Fruit fly (Drosophila melanogaster) whole organism, wandering third instar larva: ENCODE measurements around the gene Fkbp39.

Source experiments
- CG9705 ChIP-seq: fragments of 200-800 bp; sonication (Bioruptor generic); optimal IDR thresholded peaks from 2 replicates; lab custom pipeline; 2018; ENCODE audit warnings: missing biosample characterization, mild to moderate bottlenecking, missing genetic modification characterization
- CrebA ChIP-seq: fragments of 200-800 bp; sonication (Bioruptor generic); optimal IDR thresholded peaks from 2 replicates; lab custom pipeline; 2016; ENCODE audit warnings: missing biosample characterization, mild to moderate bottlenecking, missing genetic modification characterization, borderline replicate concordance
- Dfd ChIP-seq: fragments of >200 bp; optimal IDR thresholded peaks from 2 replicates; lab custom pipeline; 2017; ENCODE audit warnings: missing biosample characterization, missing genetic modification characterization
- Dif ChIP-seq: fragments of 200-275, 200-300 bp; sonication (Bioruptor generic); optimal IDR thresholded peaks from 2 replicates; lab custom pipeline; 2018; ENCODE audit warnings: missing biosample characterization, missing genetic modification characterization; ENCODE audit not compliant: partially characterized antibody
- GATAd ChIP-seq: sonication (Bioruptor generic); optimal IDR thresholded peaks from 2 replicates; lab custom pipeline; 2016; ENCODE audit warnings: missing biosample characterization, missing genetic modification characterization
- HLH106 ChIP-seq: fragments of 200-800 bp; optimal IDR thresholded peaks from 3 replicates; lab custom pipeline; 2019; ENCODE audit warnings: missing biosample characterization, mild to moderate bottlenecking, missing genetic modification characterization, moderate library complexity
- Hr78 ChIP-seq: fragments of >200 bp; optimal IDR thresholded peaks from 2 replicates; lab custom pipeline; 2017; ENCODE audit warnings: missing biosample characterization, missing genetic modification characterization
- Hr83 ChIP-seq: fragments of 200-300 bp; sonication (Bioruptor generic); optimal IDR thresholded peaks from 2 replicates; lab custom pipeline; 2016; ENCODE audit warnings: missing biosample characterization, mild to moderate bottlenecking, missing genetic modification characterization, moderate library complexity; ENCODE audit not compliant: poor library complexity, severe bottlenecking
- Jra ChIP-seq: sonication (Bioruptor generic); optimal IDR thresholded peaks from 2 replicates; lab custom pipeline; 2016; ENCODE audit warnings: missing biosample characterization, missing genetic modification characterization
- Mio ChIP-seq: sonication (Bioruptor generic); optimal IDR thresholded peaks from 2 replicates; lab custom pipeline; 2016; ENCODE audit warnings: missing biosample characterization, missing genetic modification characterization
- Myc ChIP-seq: fragments of >200 bp; optimal IDR thresholded peaks from 2 replicates; lab custom pipeline; 2017
- N ChIP-seq: fragments of >200 bp; optimal IDR thresholded peaks from 2 replicates; lab custom pipeline; 2018; ENCODE audit warnings: missing biosample characterization, missing external identifiers, missing genetic modification characterization
- OdsH ChIP-seq: fragments of 200-800 bp; sonication (Bioruptor generic); optimal IDR thresholded peaks from 2 replicates; lab custom pipeline; 2016; ENCODE audit warnings: missing biosample characterization, mild to moderate bottlenecking, missing genetic modification characterization
- Rel ChIP-seq, 2 experiments: fragments of 200-800 bp; sonication (Bioruptor generic) in 1 of 2; optimal IDR thresholded peaks; 2 replicates in 1 of 2; 3 replicates in 1 of 2; lab custom pipeline; 2016 to 2019; ENCODE audit warnings: mild to moderate bottlenecking in 2 of 2, missing biosample characterization in 2 of 2, missing genetic modification characterization in 2 of 2, moderate library complexity in 1 of 2
- Sp1 ChIP-seq: fragments of 200-800 bp; sonication (Bioruptor generic); optimal IDR thresholded peaks from 3 replicates; lab custom pipeline; 2019; ENCODE audit warnings: missing biosample characterization, mild to moderate bottlenecking, missing genetic modification characterization, moderate library complexity
- Vsx2 ChIP-seq: fragments of 200-300, 225-300 bp; sonication (Bioruptor generic); optimal IDR thresholded peaks from 2 replicates; lab custom pipeline; 2018; ENCODE audit warnings: missing biosample characterization, missing genetic modification characterization; ENCODE audit not compliant: partially characterized antibody
- br ChIP-seq: fragments of 200-800 bp; sonication (Bioruptor generic); optimal IDR thresholded peaks from 2 replicates; lab custom pipeline; 2016; ENCODE audit warnings: missing biosample characterization, missing genetic modification characterization
- brk ChIP-seq: fragments of 200-800 bp; sonication (Bioruptor generic); optimal IDR thresholded peaks from 2 replicates; lab custom pipeline; 2016; ENCODE audit warnings: missing biosample characterization, mild to moderate bottlenecking, missing genetic modification characterization
- dl ChIP-seq, 2 experiments: fragments of 175-275, 200-275 bp in 1 of 2; fragments of 200-275 bp in 1 of 2; sonication (Bioruptor generic); optimal IDR thresholded peaks; lab custom pipeline; 2018; ENCODE audit warnings: mild to moderate bottlenecking in 2 of 2, missing biosample characterization in 2 of 2, missing genetic modification characterization in 2 of 2, moderate library complexity in 2 of 2; ENCODE audit not compliant: partially characterized antibody in 2 of 2, insufficient read depth in 1 of 2
- ey ChIP-seq: fragments of 200-800 bp; sonication (Bioruptor generic); optimal IDR thresholded peaks from 2 replicates; lab custom pipeline; 2016; ENCODE audit warnings: missing biosample characterization, missing genetic modification characterization
- foxo ChIP-seq, 2 experiments: fragments of 200-800 bp; sonication (Bioruptor generic); optimal IDR thresholded peaks; 2 replicates in 1 of 2; 3 replicates in 1 of 2; lab custom pipeline; 2016 to 2017; ENCODE audit warnings: missing biosample characterization in 2 of 2, missing genetic modification characterization in 2 of 2
- fru ChIP-seq: fragments of 200-800 bp; sonication (Bioruptor generic); optimal IDR thresholded peaks from 3 replicates; lab custom pipeline; 2016; ENCODE audit warnings: missing biosample characterization, mild to moderate bottlenecking, missing genetic modification characterization
- h ChIP-seq: fragments of 200-800 bp; sonication (Bioruptor generic); optimal IDR thresholded peaks from 3 replicates; lab custom pipeline; 2016; ENCODE audit warnings: missing biosample characterization, mild to moderate bottlenecking, missing genetic modification characterization
- jim ChIP-seq: fragments of 175-275, 200-325 bp; sonication (Bioruptor generic); optimal IDR thresholded peaks from 2 replicates; lab custom pipeline; 2016; ENCODE audit warnings: missing biosample characterization, mild to moderate bottlenecking, missing genetic modification characterization
- lola ChIP-seq: fragments of >200 bp; optimal IDR thresholded peaks from 2 replicates; lab custom pipeline; 2017; ENCODE audit warnings: missing biosample characterization, missing genetic modification characterization
- pan ChIP-seq: fragments of >200 bp; optimal IDR thresholded peaks from 2 replicates; lab custom pipeline; 2017
- psq ChIP-seq: fragments of 200-800 bp; sonication (Bioruptor generic); optimal IDR thresholded peaks from 3 replicates; lab custom pipeline; 2017; ENCODE audit warnings: missing biosample characterization, mild to moderate bottlenecking, missing genetic modification characterization, moderate library complexity
- rgr ChIP-seq: fragments of 200-800 bp; sonication (Bioruptor generic); optimal IDR thresholded peaks from 3 replicates; lab custom pipeline; 2016; ENCODE audit warnings: missing biosample characterization, mild to moderate bottlenecking, missing genetic modification characterization
- sv ChIP-seq: fragments of 200-800 bp; sonication (Bioruptor generic); optimal IDR thresholded peaks from 3 replicates; lab custom pipeline; 2016; ENCODE audit warnings: missing biosample characterization, missing genetic modification characterization
- usp ChIP-seq: fragments of >200 bp; optimal IDR thresholded peaks from 2 replicates; lab custom pipeline; 2017; ENCODE audit warnings: missing biosample characterization, missing genetic modification characterization
- woc ChIP-seq: sonication (Bioruptor generic); optimal IDR thresholded peaks from 2 replicates; lab custom pipeline; 2016; ENCODE audit warnings: missing biosample characterization, mild to moderate bottlenecking, missing genetic modification characterization

Gene Fkbp39

dm6 chr3R:15297904-15298303 lies 35.0 kb downstream of the Fkbp39 start (continued):
- TF ChIP-seq Hr78, result no peak

dm6 chr3R:15293878-15294350 lies 39.0 kb downstream of the Fkbp39 start:
- TF ChIP-seq N (GFP tag; lab: Kevin White, UChicago) (no peak), woc (peak; percentile 55), dl (GFP tag; optimal IDR thresholded peaks at IDR 0.05; lab: Kevin White, UChicago; ENCODE audit: insufficient read depth in 1 of 2, partially characterized antibody in 2 of 2) (no peak)

DNA sequence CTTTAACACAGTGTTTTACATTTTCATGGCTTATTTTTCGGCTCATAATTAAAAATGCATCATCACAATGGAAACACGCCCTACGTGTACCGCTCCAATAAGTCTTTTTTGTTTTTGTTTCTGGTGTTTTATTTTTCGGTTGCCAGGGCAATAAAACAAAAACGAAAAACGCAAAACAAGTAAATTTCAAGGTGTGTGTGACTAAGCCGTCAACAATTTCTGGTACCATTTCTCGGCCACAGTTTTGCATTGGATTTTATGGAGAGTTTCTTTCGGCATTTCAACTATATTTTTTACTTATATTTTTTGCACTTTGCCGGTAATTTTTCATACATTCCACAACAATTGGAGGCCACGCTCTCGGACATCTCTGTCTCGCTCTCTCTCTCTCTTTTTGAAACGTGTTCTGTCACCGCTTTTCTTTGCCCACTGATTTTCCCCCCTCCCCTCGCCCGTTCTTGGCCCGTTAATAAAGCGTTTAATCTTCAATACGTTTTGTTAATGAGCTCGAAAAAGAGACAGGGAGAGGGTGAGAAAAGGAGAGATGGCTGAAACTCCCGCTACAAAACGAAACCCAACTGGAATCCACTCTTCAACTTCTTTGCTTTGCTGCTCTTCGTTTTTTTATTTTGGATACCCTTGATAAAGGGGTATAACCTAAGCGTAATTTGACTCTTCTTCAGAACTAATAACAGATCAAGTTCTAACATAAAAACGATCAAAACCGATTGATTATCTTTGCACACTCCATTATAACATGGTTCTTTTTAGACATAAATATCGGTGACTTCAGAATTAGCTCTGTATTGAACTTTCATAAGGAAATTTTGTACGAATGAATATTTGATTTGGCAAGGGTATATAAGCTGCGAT lies 39.7 kb downstream of the Fkbp39 start:
- TF ChIP-seq Rel (GFP tag; optimal IDR thresholded peaks at IDR 0.05; lab: Kevin White, UChicago) (peak; percentile 13), Rel (tag; optimal IDR thresholded peaks at IDR 0.05; lab: Kevin White, UChicago) (no peak), CrebA (no peak), Hr78 (no peak), rgr (no peak), Jra (GFP tag; lab: Kevin White, UChicago) (no peak), OdsH (GFP tag; lab: Kevin White, UChicago) (peak; percentile 56), psq (GFP tag; lab: Kevin White, UChicago) (peak; percentile 75), h (peak; percentile 59), br (GFP tag; lab: Kevin White, UChicago) (peak; percentile 30), HLH106 (peak; percentile 27), woc (peak; percentile 85), brk (GFP tag; lab: Kevin White, UChicago) (no peak), jim (GFP tag; lab: Kevin White, UChicago) (peak; percentile 65), ey (peak; percentile 52), Sp1 (GFP tag; lab: Kevin White, UChicago) (peak; percentile 58), fru (peak; percentile 45), foxo (GFP tag; optimal IDR thresholded peaks at IDR 0.05; lab: Kevin White, UChicago) (peak in 1 of 2 experiments; percentile 55)

- no peak for TF ChIP-seq Mio (GFP tag; lab: Kevin White, UChicago)
- no peak for TF ChIP-seq woc
- peak; percentile 94 for TF ChIP-seq Dfd
- no peak for TF ChIP-seq br (GFP tag; lab: Kevin White, UChicago)
- no peak for TF ChIP-seq Rel (GFP tag; optimal IDR thresholded peaks at IDR 0.05; lab: Kevin White, UChicago)
- no peak for TF ChIP-seq Rel (tag; optimal IDR thresholded peaks at IDR 0.05; lab: Kevin White, UChicago)
- no peak for TF ChIP-seq fru
- TF ChIP-seq CG9705 (GFP tag; lab: Kevin White, UChicago), result no peak
- TF ChIP-seq Jra (GFP tag; lab: Kevin White, UChicago), result no peak
- no peak for TF ChIP-seq jim (GFP tag; lab: Kevin White, UChicago)
- TF ChIP-seq brk (GFP tag; lab: Kevin White, UChicago), result no peak
- no peak for TF ChIP-seq lola (GFP tag; lab: Kevin White, UChicago)
- TF ChIP-seq pan (lab: Kevin White, UChicago), result no peak
- peak in 1 of 2 experiments; percentile 40 for TF ChIP-seq foxo (GFP tag; optimal IDR thresholded peaks at IDR 0.05; lab: Kevin White, UChicago)
- TF ChIP-seq GATAd (GFP tag; lab: Kevin White, UChicago), result no peak
- TF ChIP-seq Myc (lab: Kevin White, UChicago), result no peak
- TF ChIP-seq h, result no peak
Measured at dm6 chr3R:15292241-15293004, 40.5 kb downstream of the Fkbp39 start.

dm6 chr3R:15291551-15292223 lies 41.2 kb downstream of the Fkbp39 start:
- TF ChIP-seq Sp1 (GFP tag; lab: Kevin White, UChicago) (peak; percentile 34), Dif (peak; percentile 90), N (GFP tag; lab: Kevin White, UChicago) (no peak), Hr83 (GFP tag; lab: Kevin White, UChicago) (no peak), sv (no peak), dl (GFP tag; optimal IDR thresholded peaks at IDR 0.05; lab: Kevin White, UChicago; ENCODE audit: insufficient read depth in 1 of 2, partially characterized antibody in 2 of 2) (peak; percentile 86 to 92), usp (no peak), psq (GFP tag; lab: Kevin White, UChicago) (peak; percentile 64), jim (GFP tag; lab: Kevin White, UChicago) (no peak), Vsx2 (GFP tag; lab: Kevin White, UChicago) (peak; percentile 70), fru (no peak), OdsH (GFP tag; lab: Kevin White, UChicago) (peak; percentile 32), rgr (peak; percentile 8), CG9705 (GFP tag; lab: Kevin White, UChicago) (no peak), h (peak; percentile 24)
